Fruit fly (Drosophila melanogaster) whole organism, adult: ENCODE measurements around the gene CG42729.

Experiments
- CG14711 ChIP-seq: fragments of 200-800 bp; sonication (Bioruptor generic); optimal IDR thresholded peaks from 2 replicates; lab custom pipeline; 2018; ENCODE audit warnings: missing biosample characterization, mild to moderate bottlenecking, missing genetic modification characterization, moderate library complexity
- Crg-1 ChIP-seq: fragments of 200-800 bp; sonication (Bioruptor generic); optimal IDR thresholded peaks from 2 replicates; lab custom pipeline; 2016; ENCODE audit warnings: missing biosample characterization, missing genetic modification characterization
- cic ChIP-seq: fragments of 200-800 bp; sonication (Bioruptor generic); optimal IDR thresholded peaks from 2 replicates; lab custom pipeline; 2017; ENCODE audit warnings: missing biosample characterization, mild to moderate bottlenecking, missing genetic modification characterization, moderate library complexity
- kay ChIP-seq: fragments of 200-800 bp; sonication (Bioruptor generic); peaks from one replicate; lab custom pipeline; 2016; ENCODE audit warnings: missing biosample characterization, missing genetic modification characterization, borderline replicate concordance
- ovo ChIP-seq: fragments of 200-800 bp; sonication (Bioruptor generic); optimal IDR thresholded peaks from 2 replicates; lab custom pipeline; 2016; ENCODE audit warnings: missing biosample characterization, missing genetic modification characterization

dm6 chr3L:15543049-15543448 lies 15.7 kb upstream of the CG42729 start:
- TF ChIP-seq CG14711 (tag; lab: Kevin White, UChicago) = no peak
- no peak for TF ChIP-seq ovo (GFP tag; lab: Kevin White, UChicago)
- TF ChIP-seq kay (GFP tag; lab: Kevin White, UChicago) = no peak
- TF ChIP-seq cic (GFP tag; lab: Kevin White, UChicago) = no peak
- no peak for TF ChIP-seq Crg-1 (GFP tag; lab: Kevin White, UChicago)
